Worm (Caenorhabditis elegans) whole organism, L4/young adult: ENCODE measurements around the gene suox-1.

Experiments used
- W03F9.2 ChIP-seq: fragments of 150-350 bp; optimal IDR thresholded peaks from 2 replicates; lab custom pipeline; 2014; ENCODE audit warnings: missing biosample characterization, missing genetic modification characterization
- dao-5 ChIP-seq: sonication (generic microtip); optimal IDR thresholded peaks from 2 replicates; lab custom pipeline; 2016; ENCODE audit warnings: missing genotype, missing genetic modification characterization, moderate library complexity, missing compliant biosample characterization
- him-1 ChIP-seq: sonication (generic microtip); optimal IDR thresholded peaks from 2 replicates; lab custom pipeline; 2016; ENCODE audit warnings: missing genotype, missing genetic modification reagents, missing genetic modification characterization, missing compliant biosample characterization

The suox-1 gene

DNA sequence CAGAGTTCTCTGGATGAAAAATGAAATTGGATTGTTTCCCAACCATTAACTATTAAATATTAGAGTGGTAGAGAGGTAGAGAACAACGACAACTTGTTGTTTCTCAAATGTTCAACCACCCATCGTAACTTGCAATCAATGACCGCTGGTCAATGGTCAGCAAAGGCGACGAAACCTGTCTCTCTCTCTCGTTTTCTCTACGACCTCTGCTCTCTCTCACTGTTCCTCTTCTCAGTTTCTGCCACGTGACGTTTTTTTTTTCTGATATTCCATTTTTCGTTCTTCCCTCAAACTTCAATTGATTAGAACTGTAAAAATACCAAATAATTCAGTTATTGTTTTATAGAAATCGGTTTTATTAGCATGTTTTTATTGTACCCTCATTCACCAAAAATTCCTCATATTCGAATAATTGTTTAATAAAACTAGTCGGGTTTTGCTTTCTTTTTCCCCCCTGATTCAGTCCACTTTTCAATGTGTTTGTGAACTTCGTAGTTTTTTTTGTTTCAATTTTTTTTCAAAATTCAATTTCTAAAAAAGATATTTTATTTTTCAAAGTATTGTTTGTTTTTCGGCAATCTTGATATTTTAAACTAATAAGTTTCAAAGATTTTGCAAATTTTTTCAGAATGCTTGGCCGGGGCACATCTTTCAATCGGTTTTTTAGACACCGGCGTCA lies at the start of gene suox-1:
Gene suox-1 (plus strand): TSS at position 629 of the 679 bp plus-strand sequence.
- TF ChIP-seq him-1 (tag; lab: Kevin White, UChicago) (no peak), W03F9.2 (tag; lab: Kevin White, UChicago) (no peak), dao-5 (tag; lab: Kevin White, UChicago) (no peak)

DNA sequence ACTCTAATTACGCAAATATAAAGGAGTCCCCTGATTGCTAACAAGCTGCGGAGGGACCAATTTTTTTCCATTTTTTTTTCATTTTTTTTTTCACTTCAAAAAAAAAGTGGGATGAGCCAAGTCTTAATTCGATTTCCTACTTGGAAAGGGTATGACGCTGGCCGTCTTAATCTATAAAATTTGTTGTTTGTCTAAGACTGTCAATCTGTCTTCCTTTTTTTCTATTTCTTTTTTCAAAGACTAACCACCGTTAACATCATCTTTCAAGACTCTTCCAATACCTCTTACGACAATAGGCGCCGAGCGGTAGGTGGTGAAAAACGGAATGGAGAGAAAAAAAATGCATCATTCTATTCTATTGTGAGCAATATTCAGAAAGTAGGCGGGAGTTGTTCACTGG lies 32.3 kb upstream of the suox-1 start:
- no peak for TF ChIP-seq W03F9.2 (tag; lab: Kevin White, UChicago)

DNA sequence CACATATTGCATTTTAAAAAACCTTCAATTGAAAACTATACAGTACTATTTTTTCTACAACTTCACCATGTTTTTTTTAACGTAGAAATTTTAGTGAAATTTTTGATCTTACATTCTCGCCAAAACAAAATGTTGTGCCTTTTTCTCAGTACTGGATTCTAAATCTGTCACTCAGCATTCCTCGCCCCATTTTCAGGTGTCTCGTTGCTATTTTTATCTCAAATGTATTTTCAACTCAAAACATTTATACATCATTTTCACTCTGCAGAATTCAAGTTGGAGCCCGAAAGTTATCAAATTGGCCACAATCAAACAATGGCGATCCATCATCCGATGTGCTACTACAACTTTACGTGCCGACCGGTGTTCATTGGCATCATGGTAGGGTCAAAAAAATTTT lies 31.3 kb upstream of the suox-1 start, which contains the start of gene sprr-1:
Gene sprr-1 (plus strand): TSS at position 269 of the 400 bp plus-strand sequence.
- no peak for TF ChIP-seq dao-5 (tag; lab: Kevin White, UChicago)
- TF ChIP-seq W03F9.2 (tag; lab: Kevin White, UChicago), result no peak
- no peak for TF ChIP-seq him-1 (tag; lab: Kevin White, UChicago)

DNA sequence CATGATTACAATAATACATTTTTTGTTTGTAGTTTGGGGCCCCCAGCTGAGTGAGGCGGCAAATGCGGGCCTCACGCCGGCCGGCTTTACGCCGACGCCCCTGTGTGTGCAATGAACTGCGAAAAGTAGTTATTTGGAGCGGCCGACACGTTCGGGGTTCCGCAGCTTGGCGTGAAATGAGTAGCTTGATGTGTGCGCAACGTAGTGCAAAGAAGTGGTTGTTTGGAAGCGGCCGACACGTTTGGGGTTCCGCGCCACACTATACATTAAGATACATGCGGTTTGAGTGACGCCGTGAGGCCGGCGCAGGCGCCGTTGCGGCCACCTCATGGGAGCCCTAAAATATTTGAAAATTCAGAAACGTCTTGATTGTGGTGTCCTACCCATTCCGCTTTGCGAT lies 28.7 kb upstream of the suox-1 start:
- TF ChIP-seq him-1 (tag; lab: Kevin White, UChicago) (no peak), dao-5 (tag; lab: Kevin White, UChicago) (no peak), W03F9.2 (tag; lab: Kevin White, UChicago) (no peak)

DNA sequence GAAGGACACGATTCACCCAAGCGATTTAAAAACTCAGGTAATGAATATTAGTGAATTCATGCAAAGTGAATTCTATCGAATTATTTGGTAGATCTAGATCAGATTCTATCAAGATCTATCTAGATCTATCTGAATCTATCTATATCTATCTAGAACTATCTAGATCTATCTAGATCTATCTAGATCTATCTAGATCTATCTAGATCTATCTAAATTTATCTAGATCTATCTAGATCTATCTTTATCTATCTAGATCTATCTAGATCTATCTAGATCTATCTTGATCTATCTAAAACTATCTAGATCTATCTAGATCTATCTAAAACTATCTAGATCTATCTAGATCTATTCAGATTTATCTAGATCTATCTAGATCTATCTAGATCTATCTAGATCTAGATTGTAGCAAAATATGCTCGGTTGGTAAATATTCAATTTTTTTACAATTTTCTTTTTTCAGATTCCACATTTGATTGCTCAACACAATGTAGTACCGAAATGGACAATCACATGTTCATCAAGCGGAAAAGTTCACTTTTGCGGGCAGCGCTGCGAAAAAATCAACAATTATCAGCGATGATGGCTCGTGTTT lies 27.3 kb upstream of the suox-1 start:
- TF ChIP-seq W03F9.2 (tag; lab: Kevin White, UChicago), result no peak
- no peak for TF ChIP-seq dao-5 (tag; lab: Kevin White, UChicago)
- no peak for TF ChIP-seq him-1 (tag; lab: Kevin White, UChicago)

DNA sequence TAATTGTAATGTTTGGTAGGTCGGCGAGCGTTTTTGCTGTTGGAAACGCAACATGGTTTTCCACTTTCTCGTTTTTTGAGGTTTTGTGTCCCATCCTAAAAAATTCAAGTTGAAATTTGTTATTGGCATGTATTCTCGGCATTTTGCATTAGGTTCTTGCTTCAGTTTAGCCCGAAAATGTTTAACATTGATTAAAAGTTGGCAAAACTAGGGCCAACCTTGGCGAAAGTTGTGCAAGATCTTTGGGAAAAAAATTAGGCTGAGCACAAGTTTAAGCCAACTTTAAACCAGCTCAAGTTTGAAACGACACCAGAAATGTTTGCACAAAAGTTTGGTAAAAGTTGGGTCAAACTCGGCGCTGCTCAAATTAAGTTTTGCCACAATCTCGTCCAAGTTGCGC lies 20.0 kb upstream of the suox-1 start, which contains the start of gene exc-1:
Gene exc-1 (minus strand): TSS at position 101 of the 400 bp plus-strand sequence.
- TF ChIP-seq him-1 (tag; lab: Kevin White, UChicago) (no peak), W03F9.2 (tag; lab: Kevin White, UChicago) (no peak), dao-5 (tag; lab: Kevin White, UChicago) (no peak)

DNA sequence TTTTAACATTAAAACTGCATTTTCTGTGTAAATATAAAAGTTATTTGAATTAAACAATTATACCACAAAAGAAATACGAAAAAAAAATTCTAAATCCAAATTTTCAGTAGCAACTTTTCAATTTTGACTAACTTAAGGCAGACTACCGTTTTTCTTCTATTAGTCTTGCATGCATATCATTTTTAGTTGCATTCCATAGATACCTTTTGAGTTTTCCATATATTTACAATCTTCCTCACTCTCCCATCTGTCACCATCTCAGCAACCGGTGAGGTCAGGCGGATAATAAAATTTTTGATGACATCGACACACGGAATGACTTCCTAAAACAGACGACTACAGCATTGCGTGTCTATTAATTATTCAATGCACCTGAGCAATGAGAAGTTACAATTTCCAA lies 18.6 kb upstream of the suox-1 start, which contains the start of gene gcy-36:
Gene gcy-36 (plus strand): TSS at position 301 of the 400 bp plus-strand sequence.
- TF ChIP-seq W03F9.2 (tag; lab: Kevin White, UChicago) (no peak), dao-5 (tag; lab: Kevin White, UChicago) (no peak), him-1 (tag; lab: Kevin White, UChicago) (no peak)

DNA sequence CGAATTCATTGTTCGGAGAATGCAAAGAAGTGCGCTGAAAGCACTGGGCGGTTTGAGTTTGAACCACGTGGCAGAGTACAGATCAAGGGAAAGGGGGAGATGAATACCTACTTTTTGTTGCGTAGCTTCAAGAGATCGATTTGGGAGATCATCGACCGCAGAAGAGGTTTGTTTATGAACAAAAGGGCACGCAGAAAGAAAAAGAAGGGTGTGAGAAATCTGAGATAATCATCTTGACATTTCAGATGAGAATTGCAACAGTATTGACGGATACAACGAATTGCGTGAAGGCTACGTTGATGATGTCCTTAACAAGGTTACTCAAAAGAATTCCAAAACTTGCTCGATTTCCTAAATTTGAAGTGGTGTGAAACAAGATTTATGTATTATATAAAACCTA lies 12.1 kb upstream of the suox-1 start:
- TF ChIP-seq dao-5 (tag; lab: Kevin White, UChicago) (no peak), him-1 (tag; lab: Kevin White, UChicago) (no peak), W03F9.2 (tag; lab: Kevin White, UChicago) (no peak)

DNA sequence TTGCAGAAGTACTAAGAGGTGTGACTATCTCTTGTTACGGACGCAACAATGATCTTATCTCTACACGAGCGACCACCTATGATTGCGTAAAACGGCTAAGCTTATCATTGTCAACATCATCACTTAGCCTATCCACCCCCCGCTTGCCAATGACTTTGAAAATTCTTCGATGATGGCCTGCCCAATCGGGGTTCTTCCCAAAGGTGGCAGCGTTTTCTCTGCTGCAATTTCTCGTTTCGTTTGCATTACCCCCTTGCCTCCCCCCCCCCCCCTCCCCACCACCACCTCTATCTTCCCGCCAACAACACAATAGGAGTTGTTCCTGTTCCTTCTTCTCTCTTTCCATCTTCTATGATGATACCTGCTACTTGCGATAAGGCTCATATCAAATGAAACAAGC lies 10.2 kb upstream of the suox-1 start:
- TF ChIP-seq W03F9.2 (tag; lab: Kevin White, UChicago) (no peak), dao-5 (tag; lab: Kevin White, UChicago) (no peak), him-1 (tag; lab: Kevin White, UChicago) (no peak)

DNA sequence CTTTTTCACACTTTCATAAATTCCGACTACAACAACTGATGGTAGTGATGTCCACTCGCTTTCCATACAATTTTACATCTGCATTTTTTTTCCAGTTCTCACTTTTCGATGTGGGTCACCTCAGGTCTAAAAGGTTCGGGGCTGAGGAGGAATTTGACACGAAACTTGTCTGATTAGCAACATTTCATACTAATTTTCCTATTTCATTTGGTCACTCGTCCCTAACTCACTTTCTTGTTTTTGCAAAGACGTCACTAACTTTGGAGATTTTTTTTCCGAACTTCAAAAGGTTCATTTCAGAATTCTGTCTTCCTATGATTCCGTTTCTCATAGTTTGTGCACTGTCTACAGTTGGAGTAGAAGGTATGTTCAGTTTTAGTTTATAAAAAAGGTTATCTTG lies 9.5 kb upstream of the suox-1 start, which contains the start of gene H13N06.2:
Gene H13N06.2 (plus strand): TSS at position 301 of the 400 bp plus-strand sequence.
- TF ChIP-seq him-1 (tag; lab: Kevin White, UChicago) (no peak), W03F9.2 (tag; lab: Kevin White, UChicago) (no peak), dao-5 (tag; lab: Kevin White, UChicago) (no peak)

DNA sequence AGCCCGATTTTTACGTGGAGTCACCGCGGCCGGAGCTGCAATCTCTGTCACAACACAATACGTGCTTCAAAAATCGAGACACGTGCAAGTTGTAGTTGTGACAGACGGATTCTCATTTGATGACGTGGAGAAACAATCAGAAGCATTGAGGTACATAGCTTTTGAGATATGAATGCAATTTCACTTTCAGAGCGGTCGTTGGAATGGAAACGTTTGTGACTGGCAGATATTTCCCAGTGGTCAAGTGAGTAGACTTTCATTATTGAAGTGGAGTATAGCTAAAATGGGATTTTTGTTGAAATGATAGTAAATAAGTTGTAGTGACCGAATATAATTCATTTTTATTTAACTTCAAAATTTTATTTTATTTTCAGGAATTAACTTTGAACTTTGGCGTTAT lies 6.2 kb upstream of the suox-1 start:
- TF ChIP-seq him-1 (tag; lab: Kevin White, UChicago), result no peak
- TF ChIP-seq dao-5 (tag; lab: Kevin White, UChicago), result no peak
- no peak for TF ChIP-seq W03F9.2 (tag; lab: Kevin White, UChicago)

DNA sequence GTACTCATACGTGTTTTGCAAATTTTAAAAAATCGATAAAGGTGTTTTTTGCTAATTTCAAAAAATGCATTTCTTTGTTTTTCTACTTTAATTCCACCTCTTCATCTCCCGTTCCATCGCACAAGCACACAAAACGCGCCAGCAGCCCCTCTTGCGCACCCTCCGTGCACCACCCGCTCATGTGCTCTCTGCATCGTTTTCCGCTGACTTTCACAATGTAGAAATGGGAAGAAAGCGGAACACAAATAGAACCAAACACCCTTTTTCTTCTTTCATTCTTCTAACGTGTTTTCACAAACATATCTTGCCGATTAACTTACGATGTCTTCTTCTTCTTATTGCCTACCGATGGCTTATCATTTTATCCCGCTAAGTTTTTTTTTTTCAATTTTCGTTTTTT lies 4.6 kb upstream of the suox-1 start:
- no peak for TF ChIP-seq dao-5 (tag; lab: Kevin White, UChicago)
- TF ChIP-seq W03F9.2 (tag; lab: Kevin White, UChicago), result peak; percentile 53
- peak; percentile 11 for TF ChIP-seq him-1 (tag; lab: Kevin White, UChicago)

DNA sequence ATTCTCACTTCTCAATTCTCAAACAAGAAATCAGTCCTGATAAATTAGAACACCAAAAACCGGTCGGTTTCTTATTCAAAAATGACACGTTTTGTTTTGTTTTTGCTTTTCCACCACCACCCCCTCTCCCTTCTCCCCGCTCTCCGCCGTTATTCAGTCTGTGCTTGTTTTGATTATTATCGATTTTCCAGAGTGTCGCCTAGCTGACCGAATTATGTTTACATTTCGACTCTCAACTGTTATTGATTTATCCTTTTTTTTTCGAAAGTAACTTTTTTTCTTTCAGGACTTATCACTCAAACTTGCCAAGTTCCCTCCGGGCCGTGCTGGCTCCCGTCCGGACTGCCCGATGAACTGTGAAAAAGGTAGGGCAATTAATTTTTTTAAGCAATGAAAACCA lies 4.0 kb upstream of the suox-1 start, which contains the start of gene gob-1:
Gene gob-1 (plus strand): TSS at position 281 of the 400 bp plus-strand sequence.
- TF ChIP-seq dao-5 (tag; lab: Kevin White, UChicago), result no peak
- no peak for TF ChIP-seq him-1 (tag; lab: Kevin White, UChicago)
- TF ChIP-seq W03F9.2 (tag; lab: Kevin White, UChicago), result no peak
